Fruit fly (Drosophila melanogaster) S2 (cell line): Measurements from ENCODE around the gene CG9986.

Experiments used
- CG8478 ChIP-seq: fragments of >200 bp; optimal IDR thresholded peaks from 2 replicates; lab custom pipeline; 2018
- CTCF ChIP-seq, 2 experiments: fragments of >200 bp; optimal IDR thresholded peaks; 2 replicates each; lab custom pipeline; 2018

DNA sequence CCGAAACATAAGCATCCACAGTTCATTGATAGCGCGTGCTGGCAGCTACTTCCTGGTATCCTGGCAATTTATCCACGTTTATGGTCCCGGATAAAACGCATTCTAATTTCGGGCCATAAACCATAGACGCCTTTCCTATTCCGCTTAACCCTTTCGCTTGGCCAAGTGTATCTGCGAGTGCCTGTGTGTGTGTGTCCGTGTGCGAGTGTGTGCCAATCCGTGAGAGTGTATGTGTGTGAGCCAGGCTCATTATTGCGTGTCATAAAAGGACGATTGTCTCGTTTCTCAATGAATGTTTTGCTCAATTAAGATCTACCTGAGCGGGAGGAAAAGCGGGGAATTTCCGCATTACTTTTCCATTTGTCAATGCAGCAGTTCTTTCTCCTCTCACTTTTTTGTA lies 19.7 kb upstream of the CG9986 start:
- no peak for TF ChIP-seq CTCF (optimal IDR thresholded peaks at IDR 0.05; lab: Kevin White, UChicago)
- TF ChIP-seq CG8478 (lab: Kevin White, UChicago), result no peak
